Worm (Caenorhabditis elegans) whole organism, mixed stage, embryonic: ENCODE results near the gene T11B7.5.
A peak's percentile ranks its signal among the peaks of the same experiment; 100 is the strongest.

Experiments
- M03D4.4 ChIP-seq: sonication (generic microtip); optimal IDR thresholded peaks from 2 replicates; lab custom pipeline; 2017; ENCODE audit warnings: mild to moderate bottlenecking, missing genetic modification characterization, missing compliant biosample characterization
- bed-3 ChIP-seq: fragments of 200-800 bp; sonication (Bioruptor generic); optimal IDR thresholded peaks from 3 replicates; lab custom pipeline; 2018; ENCODE audit warnings: mild to moderate bottlenecking, missing genetic modification characterization, moderate library complexity, missing compliant biosample characterization
- blmp-1 ChIP-seq: fragments of 150-350 bp; optimal IDR thresholded peaks from 2 replicates; lab custom pipeline; 2014; ENCODE audit warnings: missing biosample characterization, missing genetic modification characterization
- ceh-43 ChIP-seq: fragments of 200-800 bp; sonication (Bioruptor generic); optimal IDR thresholded peaks from 2 replicates; lab custom pipeline; 2018; ENCODE audit warnings: mild to moderate bottlenecking, missing genetic modification characterization, moderate library complexity, missing compliant biosample characterization
- ceh-83 ChIP-seq: fragments of 200-800 bp; sonication (Bioruptor generic); optimal IDR thresholded peaks from 2 replicates; lab custom pipeline; 2018; ENCODE audit warnings: mild to moderate bottlenecking, missing genetic modification characterization, missing compliant biosample characterization
- ces-1 ChIP-seq: fragments of 150-350 bp; optimal IDR thresholded peaks from 2 replicates; lab custom pipeline; 2014; ENCODE audit warnings: missing biosample characterization, missing genetic modification reagents, missing genetic modification characterization
- cnd-1 ChIP-seq: fragments of 200-800 bp; sonication (Bioruptor generic); optimal IDR thresholded peaks from 2 replicates; lab custom pipeline; 2018; ENCODE audit warnings: mild to moderate bottlenecking, missing genetic modification characterization, missing compliant biosample characterization
- drap-1 ChIP-seq: fragments of 200-800 bp; sonication (Bioruptor generic); optimal IDR thresholded peaks from 3 replicates; lab custom pipeline; 2018; ENCODE audit warnings: mild to moderate bottlenecking, missing genetic modification characterization, missing compliant biosample characterization
- elt-1 ChIP-seq: sonication (generic microtip); optimal IDR thresholded peaks from 2 replicates; lab custom pipeline; 2017; ENCODE audit warnings: missing genetic modification characterization, mild to moderate bottlenecking, missing compliant biosample characterization, antibody characterized with exemption, moderate library complexity, borderline replicate concordance; ENCODE audit not compliant: insufficient read depth
- elt-3 ChIP-seq: fragments of 150-350 bp; optimal IDR thresholded peaks from 2 replicates; lab custom pipeline; 2014; ENCODE audit warnings: missing biosample characterization, missing genetic modification characterization
- flh-1 ChIP-seq: fragments of 200-800 bp; sonication (Bioruptor generic); optimal IDR thresholded peaks from 2 replicates; lab custom pipeline; 2018; ENCODE audit warnings: mild to moderate bottlenecking, missing genetic modification characterization, moderate library complexity, missing compliant biosample characterization
- ham-2 ChIP-seq: fragments of 200-800 bp; sonication (Bioruptor generic); optimal IDR thresholded peaks from 2 replicates; lab custom pipeline; 2018; ENCODE audit warnings: mild to moderate bottlenecking, missing genetic modification characterization, missing compliant biosample characterization
- hlh-1 ChIP-seq: fragments of 150-350 bp; optimal IDR thresholded peaks from 2 replicates; lab custom pipeline; 2014; ENCODE audit warnings: missing biosample characterization, missing genetic modification reagents, missing genetic modification characterization
- lin-13 ChIP-seq: fragments of 150-350 bp; optimal IDR thresholded peaks from 2 replicates; lab custom pipeline; 2014; ENCODE audit warnings: missing biosample characterization, missing genetic modification characterization
- lin-32 ChIP-seq: fragments of 200-800 bp; sonication (Bioruptor generic); optimal IDR thresholded peaks from 2 replicates; lab custom pipeline; 2018; ENCODE audit warnings: mild to moderate bottlenecking, missing genetic modification characterization, missing compliant biosample characterization
- lsy-2 ChIP-seq: fragments of 150-350 bp; optimal IDR thresholded peaks from 2 replicates; lab custom pipeline; 2014; ENCODE audit warnings: missing biosample characterization, missing genetic modification characterization
- mab-5 ChIP-seq: fragments of 150-350 bp; optimal IDR thresholded peaks from 2 replicates; lab custom pipeline; 2014; ENCODE audit warnings: missing biosample characterization, missing genetic modification characterization
- mep-1 ChIP-seq: fragments of 150-350 bp; optimal IDR thresholded peaks from 2 replicates; lab custom pipeline; 2017; ENCODE audit warnings: missing biosample characterization, missing genetic modification reagents, missing genetic modification characterization, inconsistent platforms
- mls-2 ChIP-seq: sonication (generic microtip); optimal IDR thresholded peaks from 2 replicates; lab custom pipeline; 2016; ENCODE audit warnings: mild to moderate bottlenecking, missing genetic modification characterization, moderate library complexity, missing compliant biosample characterization
- nhr-12 ChIP-seq: fragments of 150-350 bp; optimal IDR thresholded peaks from 2 replicates; lab custom pipeline; 2014; ENCODE audit warnings: missing biosample characterization, missing genetic modification characterization
- nhr-2 ChIP-seq: fragments of 150-350 bp; optimal IDR thresholded peaks from 2 replicates; lab custom pipeline; 2014; ENCODE audit warnings: missing biosample characterization, missing genetic modification characterization
- nhr-237 ChIP-seq: fragments of 150-350 bp; optimal IDR thresholded peaks from 2 replicates; lab custom pipeline; 2014; ENCODE audit warnings: missing biosample characterization, missing genetic modification characterization
- nhr-28 ChIP-seq: fragments of 150-350 bp; optimal IDR thresholded peaks from 2 replicates; lab custom pipeline; 2014; ENCODE audit warnings: missing biosample characterization, missing genetic modification characterization
- nhr-76 ChIP-seq: sonication (generic microtip); optimal IDR thresholded peaks from 2 replicates; lab custom pipeline; 2017; ENCODE audit warnings: missing biosample characterization, missing genetic modification characterization
- pha-4 ChIP-seq: fragments of 150-350 bp; optimal IDR thresholded peaks from 2 replicates; lab custom pipeline; 2018; ENCODE audit warnings: missing biosample characterization, missing genetic modification reagents, missing genetic modification characterization
- snpc-4 ChIP-seq: fragments of 150-350 bp; optimal IDR thresholded peaks from 2 replicates; lab custom pipeline; 2014; ENCODE audit warnings: missing biosample characterization, missing genetic modification characterization
- sptf-1 ChIP-seq: sonication (generic microtip); optimal IDR thresholded peaks from 2 replicates; lab custom pipeline; 2017; ENCODE audit warnings: mild to moderate bottlenecking, missing genetic modification characterization, moderate library complexity, missing compliant biosample characterization
- tbx-8 ChIP-seq: fragments of 200-800 bp; sonication (Bioruptor generic); optimal IDR thresholded peaks from 2 replicates; lab custom pipeline; 2018; ENCODE audit warnings: mild to moderate bottlenecking, missing genetic modification characterization, moderate library complexity, missing compliant biosample characterization
- unc-120 ChIP-seq: sonication (generic microtip); optimal IDR thresholded peaks from 2 replicates; lab custom pipeline; 2017; ENCODE audit warnings: missing genetic modification characterization, missing compliant biosample characterization; ENCODE audit not compliant: poor library complexity, severe bottlenecking
- unc-39 ChIP-seq: fragments of 150-350 bp; optimal IDR thresholded peaks from 2 replicates; lab custom pipeline; 2014; ENCODE audit warnings: missing biosample characterization, missing genetic modification characterization
- unc-62 ChIP-seq: fragments of 150-350 bp; optimal IDR thresholded peaks from 2 replicates; lab custom pipeline; 2014; ENCODE audit warnings: missing biosample characterization, missing genetic modification reagents, missing genetic modification characterization
- zip-8 ChIP-seq: fragments of 150-350 bp; optimal IDR thresholded peaks from 2 replicates; lab custom pipeline; 2014; ENCODE audit warnings: missing biosample characterization, missing genetic modification characterization
- ztf-11 ChIP-seq: fragments of 150-350 bp; optimal IDR thresholded peaks from 2 replicates; lab custom pipeline; 2014; ENCODE audit warnings: missing biosample characterization, missing genetic modification characterization

The T11B7.5 gene

ce11 chrIV:8891131-8891530 lies 35.3 kb upstream of the T11B7.5 start, which contains the start of gene spr-2:
Gene spr-2, plus strand, starts transcription at chrIV:8891462.
- TF ChIP-seq ham-2, result peak; percentile 38
- TF ChIP-seq lin-13, result peak; percentile 5
- peak; percentile 59 for TF ChIP-seq mep-1 (tag; lab: Kevin White, UChicago)
- no peak for TF ChIP-seq nhr-12 (tag; lab: Kevin White, UChicago)
- peak; percentile 83 for TF ChIP-seq ces-1 (GFP tag; lab: Kevin White, UChicago)
- no peak for TF ChIP-seq sptf-1 (tag; lab: Kevin White, UChicago)
- no peak for TF ChIP-seq ceh-43 (GFP tag; lab: Kevin White, UChicago)
- TF ChIP-seq pha-4 (tag; lab: Kevin White, UChicago), result peak; percentile 55

ce11 chrIV:8888525-8889026 lies 32.7 kb upstream of the T11B7.5 start, which contains the start of gene oma-1:
Gene oma-1, plus strand, starts transcription at chrIV:8888976.
- TF ChIP-seq snpc-4, result no peak
- no peak for TF ChIP-seq unc-62 (GFP tag; lab: Kevin White, UChicago)
- no peak for TF ChIP-seq ham-2
- no peak for TF ChIP-seq drap-1
- no peak for TF ChIP-seq nhr-12 (tag; lab: Kevin White, UChicago)
- TF ChIP-seq unc-120 (tag; lab: Kevin White, UChicago), result no peak
- TF ChIP-seq ceh-83 (GFP tag; lab: Kevin White, UChicago), result no peak
- TF ChIP-seq zip-8 (tag; lab: Kevin White, UChicago), result no peak
- TF ChIP-seq elt-3, result no peak
- no peak for TF ChIP-seq ceh-43 (GFP tag; lab: Kevin White, UChicago)
- no peak for TF ChIP-seq elt-1 (tag; lab: Kevin White, UChicago)
- TF ChIP-seq hlh-1 (tag; lab: Kevin White, UChicago), result no peak
- no peak for TF ChIP-seq blmp-1 (tag; lab: Kevin White, UChicago)
- no peak for TF ChIP-seq lin-32 (GFP tag; lab: Kevin White, UChicago)
- TF ChIP-seq tbx-8, result no peak
- TF ChIP-seq mab-5, result no peak
- TF ChIP-seq nhr-2 (tag; lab: Kevin White, UChicago), result no peak
- no peak for TF ChIP-seq lsy-2 (tag; lab: Kevin White, UChicago)
- TF ChIP-seq nhr-237 (tag; lab: Kevin White, UChicago), result no peak
- no peak for TF ChIP-seq nhr-28 (tag; lab: Kevin White, UChicago)

- TF ChIP-seq hlh-1 (tag; lab: Kevin White, UChicago) (no peak), drap-1 (no peak), flh-1 (GFP tag; lab: Kevin White, UChicago) (no peak), unc-120 (tag; lab: Kevin White, UChicago) (no peak), ztf-11 (tag; lab: Kevin White, UChicago) (no peak), mls-2 (tag; lab: Kevin White, UChicago) (no peak), bed-3 (GFP tag; lab: Kevin White, UChicago) (no peak), ceh-43 (GFP tag; lab: Kevin White, UChicago) (no peak), lsy-2 (tag; lab: Kevin White, UChicago) (no peak), cnd-1 (no peak), nhr-28 (tag; lab: Kevin White, UChicago) (no peak), pha-4 (tag; lab: Kevin White, UChicago) (no peak), elt-3 (no peak), zip-8 (tag; lab: Kevin White, UChicago) (no peak), nhr-12 (tag; lab: Kevin White, UChicago) (no peak), nhr-76 (tag; lab: Kevin White, UChicago) (no peak), tbx-8 (no peak)
Measured at ce11 chrIV:8886228-8886627, 30.4 kb upstream of the T11B7.5 start, which contains the start of gene C09G9.5. Gene C09G9.5, plus strand, starts transcription at chrIV:8886528.

ce11 chrIV:8881181-8881580 lies 25.3 kb upstream of the T11B7.5 start, which contains the start of gene C09G9.8:
Gene C09G9.8, plus strand, starts transcription at chrIV:8881481.
- TF ChIP-seq zip-8 (tag; lab: Kevin White, UChicago) (no peak), cnd-1 (no peak), drap-1 (no peak), M03D4.4 (tag; lab: Kevin White, UChicago) (no peak), hlh-1 (tag; lab: Kevin White, UChicago) (no peak), sptf-1 (tag; lab: Kevin White, UChicago) (no peak), lin-13 (no peak), ceh-43 (GFP tag; lab: Kevin White, UChicago) (no peak), mls-2 (tag; lab: Kevin White, UChicago) (no peak), nhr-2 (tag; lab: Kevin White, UChicago) (no peak), unc-39 (no peak), nhr-76 (tag; lab: Kevin White, UChicago) (no peak), nhr-28 (tag; lab: Kevin White, UChicago) (no peak), ces-1 (GFP tag; lab: Kevin White, UChicago) (no peak)
